Worm (Caenorhabditis elegans): Measurements from ENCODE around the gene mif-4.

Gene mif-4

ce11 chrIV:6301764-6302163 is 34.0 kb downstream of the mif-4 start, which contains the start of gene srv-26:
Gene srv-26 (minus strand): TSS chrIV:6301864.
- no peak for TF ChIP-seq lin-39 (tag; optimal IDR thresholded peaks at IDR 0.05)
- no peak for TF ChIP-seq ceh-32 (tag; optimal IDR thresholded peaks at IDR 0.05; ENCODE audit: poor library complexity)
- no peak for TF ChIP-seq ces-1 (GFP tag; optimal IDR thresholded peaks at IDR 0.05)
- no peak for TF ChIP-seq unc-62 (GFP tag; optimal IDR thresholded peaks at IDR 0.05 in 1 of 2)
- TF ChIP-seq unc-62 (tag; optimal IDR thresholded peaks at IDR 0.05) = no peak
- TF ChIP-seq Y5F2A.4 (GFP tag; optimal IDR thresholded peaks at IDR 0.05) = no peak
- TF ChIP-seq rbr-2 (tag; optimal IDR thresholded peaks at IDR 0.05) = no peak
- no peak for TF ChIP-seq zip-2 (tag; optimal IDR thresholded peaks at IDR 0.05)
- TF ChIP-seq mxl-3 (GFP tag; optimal IDR thresholded peaks at IDR 0.05) = no peak
- TF ChIP-seq hlh-30 (tag; optimal IDR thresholded peaks at IDR 0.05; ENCODE audit: insufficient read depth) = no peak
- no peak for TF ChIP-seq vab-7 (GFP tag; IDR thresholded peaks at IDR 0.05)
- no peak for TF ChIP-seq hif-1 (tag; optimal IDR thresholded peaks at IDR 0.05)
- no peak for TF ChIP-seq zfp-3 (GFP tag; conservative IDR thresholded peaks at IDR 0.05)
- TF ChIP-seq mdl-1 (tag; optimal IDR thresholded peaks at IDR 0.05) = no peak
- no peak for TF ChIP-seq nhr-76 (tag; optimal IDR thresholded peaks at IDR 0.05)
- no peak for TF ChIP-seq T20F7.1 (GFP tag; optimal IDR thresholded peaks at IDR 0.05)
- TF ChIP-seq zfp-2 (tag; optimal IDR thresholded peaks at IDR 0.05) = no peak
- TF ChIP-seq lin-38 (GFP tag; IDR thresholded peaks at IDR 0.05) = no peak

ce11 chrIV:6299523-6299922 is 36.3 kb downstream of the mif-4 start:
- TF ChIP-seq unc-62 (GFP tag; optimal IDR thresholded peaks at IDR 0.05 in 1 of 2) (peak in 1 of 2 experiments; percentile 96), unc-62 (tag; optimal IDR thresholded peaks at IDR 0.05) (no peak), mdt-29 (GFP tag; IDR thresholded peaks at IDR 0.05) (no peak), tra-1 (GFP tag; IDR thresholded peaks at IDR 0.05) (no peak)

- TF ChIP-seq ceh-32 (tag; optimal IDR thresholded peaks at IDR 0.05; ENCODE audit: poor library complexity) = no peak
- TF ChIP-seq zfp-2 (tag; optimal IDR thresholded peaks at IDR 0.05) = no peak
- no peak for TF ChIP-seq hmg-1.1 (GFP tag; IDR thresholded peaks at IDR 0.05)
These were observed 37.5 kb downstream of the mif-4 start, which contains the start of gene srv-27 for ce11 chrIV:6298253-6298652. Gene srv-27 (minus strand): TSS chrIV:6298353.

ce11 chrIV:6294081-6294480 is 41.7 kb downstream of the mif-4 start, which contains the start of gene hil-2:
Gene hil-2 (plus strand): TSS chrIV:6294240.
- no peak for TF ChIP-seq lin-1 (GFP tag; IDR thresholded peaks at IDR 0.05)
- TF ChIP-seq daf-8 (GFP tag; IDR thresholded peaks at IDR 0.05) = no peak
- peak; percentile 4 for TF ChIP-seq dve-1 (tag; optimal IDR thresholded peaks at IDR 0.05; ENCODE audit: insufficient read depth)
- no peak for TF ChIP-seq F10B5.3 (tag; optimal IDR thresholded peaks at IDR 0.05)
- TF ChIP-seq R02D3.7 (tag; optimal IDR thresholded peaks at IDR 0.05) = no peak
- 0 out of 2 replicates have a peak, but pooled peaks have one; percentile 27 for TF ChIP-seq snpc-1.2 (GFP tag; IDR thresholded peaks at IDR 0.05)
- TF ChIP-seq unc-62 (GFP tag; optimal IDR thresholded peaks at IDR 0.05 in 1 of 2) = peak in 1 of 2 experiments; percentile 66
- no peak for TF ChIP-seq unc-62 (tag; optimal IDR thresholded peaks at IDR 0.05)
- TF ChIP-seq mdl-1 (tag; optimal IDR thresholded peaks at IDR 0.05) = no peak
- TF ChIP-seq saeg-2 (GFP tag; IDR thresholded peaks at IDR 0.05) = no peak
- TF ChIP-seq T26A8.4 (GFP tag; IDR thresholded peaks at IDR 0.05) = no peak

ce11 chrIV:6290741-6291140 is 45.1 kb downstream of the mif-4 start, which contains the start of gene srv-24:
Gene srv-24 (minus strand): TSS chrIV:6290841.
- TF ChIP-seq zip-2 (tag; optimal IDR thresholded peaks at IDR 0.05) = no peak
- TF ChIP-seq zag-1 (tag; optimal IDR thresholded peaks at IDR 0.05) = no peak
- no peak for TF ChIP-seq egl-43 (GFP tag; IDR thresholded peaks at IDR 0.05)
- TF ChIP-seq skn-1 (tag; optimal IDR thresholded peaks at IDR 0.05) = no peak
- TF ChIP-seq F44E2.7 (GFP tag; IDR thresholded peaks at IDR 0.05) = no peak
- no peak for TF ChIP-seq nhr-25 (tag; optimal IDR thresholded peaks at IDR 0.05; ENCODE audit: borderline replicate concordance, insufficient read depth)
- TF ChIP-seq dve-1 (tag; optimal IDR thresholded peaks at IDR 0.05; ENCODE audit: insufficient read depth) = no peak
